Fruit fly (Drosophila melanogaster): Measurements from ENCODE around the gene CG6833.
A peak's percentile ranks its signal among the peaks of the same experiment; 100 is the strongest.

CG6833 gene

DNA sequence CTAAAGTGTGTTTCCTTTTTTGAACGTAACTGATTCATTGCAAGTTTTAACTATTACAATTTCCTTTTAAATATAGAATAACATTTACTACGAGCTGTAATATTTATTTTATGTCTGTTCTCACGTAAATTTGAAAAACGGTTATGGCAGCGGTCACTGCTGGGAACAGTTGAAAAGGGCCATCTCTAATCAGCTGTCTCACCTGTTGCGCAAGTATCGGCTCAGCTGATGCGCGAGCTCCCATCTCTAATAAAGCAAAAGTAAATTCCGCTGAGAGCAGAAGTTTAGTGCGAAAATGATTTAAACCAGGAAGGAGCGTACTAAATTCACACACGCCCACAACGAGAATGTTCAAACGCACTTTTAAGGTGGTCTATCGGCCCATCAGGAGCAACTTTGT lies 20.6 kb downstream of the CG6833 start, which contains the start of gene Pex1 (continued):
- TF ChIP-seq mld (GFP tag; IDR thresholded peaks at IDR 0.05; ENCODE audit: partially characterized antibody) (no peak), dmrt11E (tag; optimal IDR thresholded peaks at IDR 0.05) (no peak), CG10321 (GFP tag; IDR thresholded peaks at IDR 0.05) (no peak), CG34422 (GFP tag; IDR thresholded peaks at IDR 0.05) (peak; percentile 57; the same call in 2 of the 3 replicates), vnd (GFP tag; IDR thresholded peaks at IDR 0.05; ENCODE audit: partially characterized antibody) (peak; percentile 71), cg (GFP tag; optimal IDR thresholded peaks at IDR 0.05) (no peak), twi (tag; optimal IDR thresholded peaks at IDR 0.05) (no peak), CG7271 (tag; optimal IDR thresholded peaks at IDR 0.05) (no peak), CG9817 (tag; optimal IDR thresholded peaks at IDR 0.05) (no peak), CG14014 (GFP tag; IDR thresholded peaks at IDR 0.05) (peak; percentile 14; the same call in 1 of the 2 replicates), CG17829 (tag; optimal IDR thresholded peaks at IDR 0.05) (peak; percentile 39), Stat92E (GFP tag; optimal IDR thresholded peaks at IDR 0.05) (no peak), h (optimal IDR thresholded peaks at IDR 0.05) (no peak), Med (GFP tag) (peak; percentile 89), CG13287 (GFP tag; IDR thresholded peaks at IDR 0.05; ENCODE audit: partially characterized antibody) (peak; percentile 90), CG10274 (GFP tag; optimal IDR thresholded peaks at IDR 0.05) (no peak), CG2889 (GFP tag; IDR thresholded peaks at IDR 0.05) (no peak), tup (GFP tag; optimal IDR thresholded peaks at IDR 0.05) (no peak), BEAF-32 (GFP tag; optimal IDR thresholded peaks at IDR 0.05) (peak; percentile 83), caup (GFP tag; optimal IDR thresholded peaks at IDR 0.05; ENCODE audit: severe bottlenecking) (no peak), CG34376 (GFP tag; optimal IDR thresholded peaks at IDR 0.05) (no peak), trem (tag; optimal IDR thresholded peaks at IDR 0.05) (peak; percentile 35), Eip74EF (GFP tag; optimal IDR thresholded peaks at IDR 0.05) (no peak), Myb (GFP tag; optimal IDR thresholded peaks at IDR 0.05) (peak; percentile 94), Ssrp (tag; optimal IDR thresholded peaks at IDR 0.05) (no peak), Dref (GFP tag; IDR thresholded peaks at IDR 0.05) (peak; percentile 41), CG12236 (GFP tag; optimal IDR thresholded peaks at IDR 0.05) (no peak), Atf3 (GFP tag; optimal IDR thresholded peaks at IDR 0.05) (no peak), CG12391 (tag; optimal IDR thresholded peaks at IDR 0.05) (peak; percentile 30), MBD-R2 (GFP tag; IDR thresholded peaks at IDR 0.05) (peak; percentile 95), psq (GFP tag; optimal IDR thresholded peaks at IDR 0.05) (no peak), lilli (GFP tag; optimal IDR thresholded peaks at IDR 0.05) (peak; percentile 21), kni (GFP tag; optimal IDR thresholded peaks at IDR 0.05) (no peak), Hey (tag; optimal IDR thresholded peaks at IDR 0.05) (no peak), CG3995 (GFP tag; optimal IDR thresholded peaks at IDR 0.05) (peak; percentile 91), kah (GFP tag; optimal IDR thresholded peaks at IDR 0.05) (peak; percentile 88), salm (tag; optimal IDR thresholded peaks at IDR 0.05) (no peak), CG10209 (GFP tag; optimal IDR thresholded peaks at IDR 0.05) (no peak), schlank (tag; optimal IDR thresholded peaks at IDR 0.05) (no peak), CG13894 (tag; optimal IDR thresholded peaks at IDR 0.05) (no peak), Blimp-1 (GFP tag; optimal IDR thresholded peaks at IDR 0.05) (peak; percentile 42), ato (GFP tag; IDR thresholded peaks at IDR 0.05; ENCODE audit: partially characterized antibody) (peak; percentile 53; the same call in 1 of the 2 replicates), H15 (GFP tag; IDR thresholded peaks at IDR 0.05) (no peak; the same call in 2 of the 3 replicates), mam (GFP tag; optimal IDR thresholded peaks at IDR 0.05) (peak; percentile 20), tin (GFP tag; optimal IDR thresholded peaks at IDR 0.05) (peak; percentile 46), Xrp1 (GFP tag; IDR thresholded peaks at IDR 0.05) (no peak; the same call in 1 of the 2 replicates), az2 (GFP tag; optimal IDR thresholded peaks at IDR 0.05) (no peak), Drgx (GFP tag; IDR thresholded peaks at IDR 0.05) (no peak), CG18599 (GFP tag; optimal IDR thresholded peaks at IDR 0.05) (no peak)

Measured in whole organism, embryonic.